Fruit fly (Drosophila melanogaster): Measurements from ENCODE around the gene vls.

Gene vls

DNA sequence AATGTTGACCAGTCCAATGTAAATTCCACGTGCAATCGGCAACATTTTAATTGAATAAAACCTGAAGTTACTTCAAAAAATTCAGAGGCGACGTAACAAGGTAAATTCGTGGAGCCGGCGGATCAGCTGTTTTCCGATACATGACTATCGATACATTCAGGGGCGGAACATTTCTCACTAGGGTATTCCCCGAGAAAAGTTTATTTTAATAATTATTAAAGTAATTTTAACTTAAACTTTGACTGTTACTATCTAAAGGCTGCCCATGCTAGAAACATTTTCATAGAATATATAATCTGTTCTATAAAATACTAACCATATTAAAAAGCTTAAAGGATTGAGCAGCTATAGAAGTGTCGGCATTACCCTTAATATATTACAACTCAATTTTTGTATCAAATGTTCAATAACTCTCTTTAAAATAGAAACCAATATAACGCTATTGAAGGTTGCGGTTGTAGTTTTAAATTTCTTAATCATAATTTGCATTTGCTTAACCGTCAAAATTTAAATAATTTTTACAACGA lies 31.7 kb upstream of the vls start, which contains the start of the genes mRpS18B and Kua (continued):
- no peak for TF ChIP-seq hth (optimal IDR thresholded peaks at IDR 0.05)
- no peak for TF ChIP-seq Poxn (GFP tag; IDR thresholded peaks at IDR 0.05)
- TF ChIP-seq Oaz (GFP tag; IDR thresholded peaks at IDR 0.05), result no peak
- peak; percentile 57; the same call in 1 of the 2 replicates for TF ChIP-seq CG14441 (GFP tag; IDR thresholded peaks at IDR 0.05)
- TF ChIP-seq Atf-2 (GFP tag; optimal IDR thresholded peaks at IDR 0.05), result no peak
- TF ChIP-seq fu2 (GFP tag; optimal IDR thresholded peaks at IDR 0.05), result no peak
- peak; percentile 46; the same call in 1 of the 3 replicates for TF ChIP-seq tgo (GFP tag; IDR thresholded peaks at IDR 0.05)
- TF ChIP-seq croc (GFP tag; conservative IDR thresholded peaks at IDR 0.05), result no peak
- no peak for TF ChIP-seq Sry-β (GFP tag; optimal IDR thresholded peaks at IDR 0.05)
- TF ChIP-seq dimm (GFP tag; IDR thresholded peaks at IDR 0.05), result no peak
- no peak for TF ChIP-seq Elba2 (GFP tag; optimal IDR thresholded peaks at IDR 0.05)
- no peak for TF ChIP-seq Awh (GFP tag; IDR thresholded peaks at IDR 0.05)
- TF ChIP-seq CG11560 (tag; IDR thresholded peaks at IDR 0.05), result no peak
- TF ChIP-seq cwo (GFP tag; optimal IDR thresholded peaks at IDR 0.05), result no peak
- no peak for TF ChIP-seq pnt (GFP tag; optimal IDR thresholded peaks at IDR 0.05)
- peak; percentile 65 for TF ChIP-seq CG2678 (tag; optimal IDR thresholded peaks at IDR 0.05)
- TF ChIP-seq zfh1 (GFP tag; IDR thresholded peaks at IDR 0.05), result peak; percentile 71; the same call in 1 of the 3 replicates
- TF ChIP-seq sisA (GFP tag; IDR thresholded peaks at IDR 0.05), result peak; percentile 64; the same call in 1 of the 2 replicates
- peak; percentile 2 for TF ChIP-seq gsb-n (tag; optimal IDR thresholded peaks at IDR 0.05)
- TF ChIP-seq CG17359 (tag; optimal IDR thresholded peaks at IDR 0.05), result peak; percentile 58
- no peak for TF ChIP-seq corto (GFP tag; optimal IDR thresholded peaks at IDR 0.05)
- no peak for TF ChIP-seq nau (GFP tag; optimal IDR thresholded peaks at IDR 0.05)
- TF ChIP-seq disco-r (GFP tag; optimal IDR thresholded peaks at IDR 0.05), result no peak
- TF ChIP-seq CG10267 (tag; optimal IDR thresholded peaks at IDR 0.05), result peak; percentile 54
- no peak for TF ChIP-seq dm (GFP tag; optimal IDR thresholded peaks at IDR 0.05)
- TF ChIP-seq danr (GFP tag; IDR thresholded peaks at IDR 0.05), result no peak
- peak; percentile 32 for TF ChIP-seq Abd-B (GFP tag; optimal IDR thresholded peaks at IDR 0.05)
- peak; percentile 7 for TF ChIP-seq CG12769 (tag; optimal IDR thresholded peaks at IDR 0.05)
- TF ChIP-seq zen (tag; optimal IDR thresholded peaks at IDR 0.05), result no peak
- no peak for TF ChIP-seq CG31224 (GFP tag; IDR thresholded peaks at IDR 0.05)
- TF ChIP-seq Chrac-16 (GFP tag; optimal IDR thresholded peaks at IDR 0.05), result peak; percentile 40
- TF ChIP-seq HLHmδ (GFP tag; optimal IDR thresholded peaks at IDR 0.05), result no peak
- no peak for TF ChIP-seq CG3995 (GFP tag; optimal IDR thresholded peaks at IDR 0.05)
- peak; percentile 26 for TF ChIP-seq CG4820 (GFP tag; optimal IDR thresholded peaks at IDR 0.05)
- TF ChIP-seq kah (GFP tag; optimal IDR thresholded peaks at IDR 0.05), result peak; percentile 47
- no peak for TF ChIP-seq onecut (GFP tag; IDR thresholded peaks at IDR 0.05)
- TF ChIP-seq Stat92E (GFP tag; optimal IDR thresholded peaks at IDR 0.05), result no peak
- TF ChIP-seq CG8944 (GFP tag; optimal IDR thresholded peaks at IDR 0.05), result no peak
- no peak for TF ChIP-seq CG6765 (GFP tag; optimal IDR thresholded peaks at IDR 0.05)
- peak; percentile 51 for TF ChIP-seq CG12104 (GFP tag; optimal IDR thresholded peaks at IDR 0.05)
- TF ChIP-seq dpn (GFP tag; optimal IDR thresholded peaks at IDR 0.05), result peak; percentile 44 to 53
- TF ChIP-seq gcm (GFP tag; optimal IDR thresholded peaks at IDR 0.05), result no peak
- no peak for TF ChIP-seq CG2199 (GFP tag; IDR thresholded peaks at IDR 0.05)
- peak; percentile 76 for TF ChIP-seq Dref (GFP tag; IDR thresholded peaks at IDR 0.05)
- no peak for TF ChIP-seq gcm2 (GFP tag; optimal IDR thresholded peaks at IDR 0.05)
- TF ChIP-seq CG8359 (GFP tag; optimal IDR thresholded peaks at IDR 0.05; ENCODE audit: borderline replicate concordance), result no peak
- TF ChIP-seq Optix (GFP tag; IDR thresholded peaks at IDR 0.05), result no peak
- TF ChIP-seq ci (GFP tag; IDR thresholded peaks at IDR 0.05), result 0 out of 3 replicates have a peak, but pooled peaks have one; percentile 25
- peak; percentile 26 for TF ChIP-seq mam (GFP tag; optimal IDR thresholded peaks at IDR 0.05)
- TF ChIP-seq H15 (GFP tag; IDR thresholded peaks at IDR 0.05), result peak; percentile 52; the same call in 1 of the 3 replicates
- no peak for TF ChIP-seq Myb (GFP tag; optimal IDR thresholded peaks at IDR 0.05)

Measured in whole organism, embryonic.